Fruit fly (Drosophila melanogaster): ENCODE results near the gene Evi5.

The Evi5 gene

dm6 chrX:11413090-11413489 lies 41.1 kb downstream of the Evi5 start, which contains the start of gene Gr10b:
TSS of gene Gr10b (minus strand) at chrX:11413190.
- TF ChIP-seq CG11617 (GFP tag; optimal IDR thresholded peaks at IDR 0.05): no peak
- TF ChIP-seq cnc (optimal IDR thresholded peaks at IDR 0.05): no peak
- no peak for TF ChIP-seq CG7101 (tag; optimal IDR thresholded peaks at IDR 0.05)
- TF ChIP-seq CG5204 (GFP tag; optimal IDR thresholded peaks at IDR 0.05): no peak
- TF ChIP-seq CG12768 (GFP tag; optimal IDR thresholded peaks at IDR 0.05): no peak
- TF ChIP-seq CG14711 (tag; optimal IDR thresholded peaks at IDR 0.05): no peak
- no peak for TF ChIP-seq Mnt (GFP tag; optimal IDR thresholded peaks at IDR 0.05)
- TF ChIP-seq Clk (GFP tag; optimal IDR thresholded peaks at IDR 0.05): no peak
- no peak for TF ChIP-seq kay (GFP tag; ENCODE audit: borderline replicate concordance)
- TF ChIP-seq CG1620 (GFP tag; optimal IDR thresholded peaks at IDR 0.05): no peak
- TF ChIP-seq CG33017 (tag; optimal IDR thresholded peaks at IDR 0.05): no peak
- no peak for TF ChIP-seq tj (GFP tag; optimal IDR thresholded peaks at IDR 0.05)
- no peak for TF ChIP-seq toe (GFP tag; optimal IDR thresholded peaks at IDR 0.05)
- TF ChIP-seq Crg-1 (GFP tag; optimal IDR thresholded peaks at IDR 0.05): no peak
- TF ChIP-seq cic (GFP tag; optimal IDR thresholded peaks at IDR 0.05): no peak
- TF ChIP-seq ovo (GFP tag; optimal IDR thresholded peaks at IDR 0.05): no peak
- no peak for TF ChIP-seq bab1 (GFP tag; optimal IDR thresholded peaks at IDR 0.05)
- TF ChIP-seq pad (GFP tag; optimal IDR thresholded peaks at IDR 0.05): no peak
- TF ChIP-seq CG7045 (GFP tag; optimal IDR thresholded peaks at IDR 0.05): no peak

DNA sequence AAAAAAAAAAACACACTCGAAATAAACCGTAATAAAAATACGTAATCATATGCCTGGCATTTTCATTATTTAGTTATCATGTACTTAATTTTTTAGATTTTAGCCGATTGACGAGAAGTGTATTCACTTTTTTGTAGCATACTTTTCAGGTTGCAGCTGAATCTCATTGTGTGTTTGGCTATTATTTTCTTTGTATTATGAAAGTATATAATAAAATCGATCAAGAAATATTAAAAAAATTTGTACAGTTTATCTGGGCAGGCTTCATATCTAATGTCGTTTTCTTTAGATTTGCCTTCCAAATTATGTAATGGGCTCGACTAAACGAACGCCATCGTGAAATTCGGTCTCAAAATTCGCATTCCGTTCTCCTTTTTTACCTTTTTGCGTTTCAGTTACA lies 44.5 kb downstream of the Evi5 start, which contains the start of gene CG15196:
Gene CG15196 (plus strand): TSS at position 301 of the 400 bp plus-strand sequence.
- TF ChIP-seq Clk (GFP tag; optimal IDR thresholded peaks at IDR 0.05) (no peak), CG7045 (GFP tag; optimal IDR thresholded peaks at IDR 0.05) (no peak), kay (GFP tag; ENCODE audit: borderline replicate concordance) (no peak), cnc (optimal IDR thresholded peaks at IDR 0.05) (no peak), tj (GFP tag; optimal IDR thresholded peaks at IDR 0.05) (no peak), CG11617 (GFP tag; optimal IDR thresholded peaks at IDR 0.05) (no peak), CG7101 (tag; optimal IDR thresholded peaks at IDR 0.05) (no peak), pad (GFP tag; optimal IDR thresholded peaks at IDR 0.05) (no peak), Crg-1 (GFP tag; optimal IDR thresholded peaks at IDR 0.05) (no peak), toe (GFP tag; optimal IDR thresholded peaks at IDR 0.05) (no peak), Hr96 (GFP tag; optimal IDR thresholded peaks at IDR 0.05) (no peak), CG5204 (GFP tag; optimal IDR thresholded peaks at IDR 0.05) (no peak), Mnt (GFP tag; optimal IDR thresholded peaks at IDR 0.05) (no peak), CG33017 (tag; optimal IDR thresholded peaks at IDR 0.05) (no peak), bab1 (GFP tag; optimal IDR thresholded peaks at IDR 0.05) (no peak)

- peak; percentile 24 for TF ChIP-seq kay (GFP tag; ENCODE audit: borderline replicate concordance)
- no peak for TF ChIP-seq Clk (GFP tag; optimal IDR thresholded peaks at IDR 0.05)
- no peak for TF ChIP-seq CG1620 (GFP tag; optimal IDR thresholded peaks at IDR 0.05)
Measured at dm6 chrX:11404247-11404646, 49.9 kb downstream of the Evi5 start.

DNA sequence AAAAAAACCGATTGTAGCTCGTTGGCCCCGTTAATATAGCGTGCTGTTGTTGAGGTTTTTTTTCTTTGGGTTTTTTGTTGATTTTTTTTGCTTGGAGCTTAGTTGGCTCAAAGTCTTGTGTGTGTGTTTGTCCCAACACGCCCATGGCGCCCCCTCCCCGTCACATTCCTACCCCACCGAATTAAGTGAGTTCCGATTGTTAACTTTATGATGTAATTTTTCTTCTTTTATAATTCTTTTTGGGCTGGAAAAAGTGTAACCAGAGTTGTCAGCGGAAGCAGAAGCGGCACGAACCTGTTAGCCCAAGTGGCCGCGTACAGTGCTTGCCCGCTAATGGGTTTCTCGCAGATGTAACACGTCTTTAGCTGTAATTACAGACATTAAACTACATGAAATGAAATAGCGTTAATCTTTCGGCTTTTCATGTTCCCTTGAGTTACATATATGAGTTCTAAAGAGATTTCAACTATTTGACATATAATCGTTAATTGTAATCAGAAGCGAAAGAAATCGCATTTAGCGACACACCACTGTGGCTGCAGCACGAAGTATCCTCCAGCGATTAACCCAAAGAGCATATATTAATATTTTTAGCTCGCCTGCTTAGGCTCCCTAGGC lies 61.1 kb downstream of the Evi5 start:
- TF ChIP-seq Clk (GFP tag; optimal IDR thresholded peaks at IDR 0.05): no peak
- TF ChIP-seq CG33017 (tag; optimal IDR thresholded peaks at IDR 0.05): no peak
- TF ChIP-seq Crg-1 (GFP tag; optimal IDR thresholded peaks at IDR 0.05): no peak
- TF ChIP-seq CG14711 (tag; optimal IDR thresholded peaks at IDR 0.05): no peak
- no peak for TF ChIP-seq cic (GFP tag; optimal IDR thresholded peaks at IDR 0.05)
- no peak for TF ChIP-seq cnc (optimal IDR thresholded peaks at IDR 0.05)
- no peak for TF ChIP-seq CG1620 (GFP tag; optimal IDR thresholded peaks at IDR 0.05)
- no peak for TF ChIP-seq CG5204 (GFP tag; optimal IDR thresholded peaks at IDR 0.05)
- TF ChIP-seq Hr96 (GFP tag; optimal IDR thresholded peaks at IDR 0.05): no peak
- TF ChIP-seq toe (GFP tag; optimal IDR thresholded peaks at IDR 0.05): no peak
- TF ChIP-seq tj (GFP tag; optimal IDR thresholded peaks at IDR 0.05): no peak

DNA sequence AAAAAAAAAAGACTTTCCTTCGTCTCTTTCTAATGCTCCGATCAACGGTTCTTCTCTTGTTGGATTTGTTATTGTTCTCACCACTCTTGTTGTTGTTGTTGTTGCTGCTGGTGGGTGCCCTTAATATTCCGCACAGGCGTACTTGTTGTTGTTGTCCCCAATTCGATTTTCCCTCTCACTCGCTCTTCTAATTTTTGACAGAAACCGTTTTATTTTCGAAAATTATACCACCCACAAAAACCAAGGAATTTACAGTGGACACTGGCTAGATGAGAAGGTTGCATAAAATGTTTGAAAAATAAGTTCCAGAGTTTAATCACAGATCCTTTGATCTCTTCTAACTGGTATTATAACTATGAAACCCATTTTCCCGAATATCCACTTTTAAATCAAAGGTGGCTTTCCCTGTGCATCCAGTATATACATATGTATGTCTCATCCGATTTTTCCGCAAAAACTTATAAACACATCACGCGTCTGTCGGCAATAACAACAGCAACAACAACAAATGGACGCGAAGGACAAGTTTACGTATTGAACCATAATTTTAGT lies 62.7 kb downstream of the Evi5 start:
- peak; percentile 29 for TF ChIP-seq pad (GFP tag; optimal IDR thresholded peaks at IDR 0.05)
- no peak for TF ChIP-seq Clk (GFP tag; optimal IDR thresholded peaks at IDR 0.05)

dm6 chrX:11390625-11391363 lies 63.4 kb downstream of the Evi5 start:
- no peak for TF ChIP-seq cnc (optimal IDR thresholded peaks at IDR 0.05)
- TF ChIP-seq CG7101 (tag; optimal IDR thresholded peaks at IDR 0.05): no peak
- no peak for TF ChIP-seq pad (GFP tag; optimal IDR thresholded peaks at IDR 0.05)
- TF ChIP-seq cic (GFP tag; optimal IDR thresholded peaks at IDR 0.05): no peak
- no peak for TF ChIP-seq Hr96 (GFP tag; optimal IDR thresholded peaks at IDR 0.05)
- TF ChIP-seq ovo (GFP tag; optimal IDR thresholded peaks at IDR 0.05): no peak
- TF ChIP-seq CG33017 (tag; optimal IDR thresholded peaks at IDR 0.05): no peak
- TF ChIP-seq CG14711 (tag; optimal IDR thresholded peaks at IDR 0.05): peak; percentile 16
- no peak for TF ChIP-seq Mnt (GFP tag; optimal IDR thresholded peaks at IDR 0.05)
- TF ChIP-seq CG12768 (GFP tag; optimal IDR thresholded peaks at IDR 0.05): peak; percentile 34
- TF ChIP-seq tj (GFP tag; optimal IDR thresholded peaks at IDR 0.05): peak; percentile 26
- no peak for TF ChIP-seq Clk (GFP tag; optimal IDR thresholded peaks at IDR 0.05)
- TF ChIP-seq CG11617 (GFP tag; optimal IDR thresholded peaks at IDR 0.05): peak; percentile 17
- no peak for TF ChIP-seq toe (GFP tag; optimal IDR thresholded peaks at IDR 0.05)
- peak; percentile 13 for TF ChIP-seq bab1 (GFP tag; optimal IDR thresholded peaks at IDR 0.05)
- TF ChIP-seq kay (GFP tag; ENCODE audit: borderline replicate concordance): peak; percentile 89
- TF ChIP-seq Crg-1 (GFP tag; optimal IDR thresholded peaks at IDR 0.05): no peak
- peak; percentile 24 for TF ChIP-seq CG5204 (GFP tag; optimal IDR thresholded peaks at IDR 0.05)
- peak; percentile 40 for TF ChIP-seq CG7045 (GFP tag; optimal IDR thresholded peaks at IDR 0.05)
- no peak for TF ChIP-seq CG1620 (GFP tag; optimal IDR thresholded peaks at IDR 0.05)

Measured in whole organism, adult.